Worm (Caenorhabditis elegans) whole organism, L3 larva: Measurements from ENCODE around the gene Y73F4A.1.

Experiments used
- ZK546.5 ChIP-seq: sonication (generic microtip); optimal IDR thresholded peaks from 2 replicates; lab custom pipeline; 2017; ENCODE audit warnings: missing biosample characterization, missing genetic modification characterization
- aly-2 ChIP-seq: fragments of 150-350 bp; optimal IDR thresholded peaks from 2 replicates; lab custom pipeline; 2014; ENCODE audit warnings: missing biosample characterization, missing genetic modification characterization
- ama-1 ChIP-seq: fragments of 150-350 bp; optimal IDR thresholded peaks from 2 replicates; lab custom pipeline; 2018
- ceh-16 ChIP-seq: sonication (generic microtip); optimal IDR thresholded peaks from 2 replicates; lab custom pipeline; 2017; ENCODE audit warnings: missing biosample characterization, missing genetic modification characterization
- ceh-28 ChIP-seq: fragments of 150-350 bp; optimal IDR thresholded peaks from 2 replicates; lab custom pipeline; 2014; ENCODE audit warnings: missing biosample characterization, missing genetic modification reagents, missing genetic modification characterization
- ceh-82 ChIP-seq: fragments of 150-350 bp; optimal IDR thresholded peaks from 2 replicates; lab custom pipeline; 2014; ENCODE audit warnings: missing biosample characterization, missing genetic modification characterization
- ceh-9 ChIP-seq: sonication (generic microtip); optimal IDR thresholded peaks from 2 replicates; lab custom pipeline; 2018; ENCODE audit warnings: missing biosample characterization, missing genetic modification characterization
- daf-12 ChIP-seq: fragments of 150-350 bp; optimal IDR thresholded peaks from 2 replicates; lab custom pipeline; 2014; ENCODE audit warnings: missing biosample characterization, missing genetic modification reagents, missing genetic modification characterization
- egl-27 ChIP-seq: sonication (generic microtip); optimal IDR thresholded peaks from 4 replicates; lab custom pipeline; 2017; ENCODE audit warnings: missing biosample characterization, missing genetic modification reagents, missing genetic modification characterization
- elt-1 ChIP-seq: fragments of 150-350 bp; optimal IDR thresholded peaks from 2 replicates; lab custom pipeline; 2014; ENCODE audit warnings: missing biosample characterization, missing genetic modification characterization
- elt-2 ChIP-seq: sonication (generic microtip); optimal IDR thresholded peaks from 2 replicates; lab custom pipeline; 2016; ENCODE audit warnings: missing genetic modification reagents, mild to moderate bottlenecking, missing genetic modification characterization, missing compliant biosample characterization
- elt-3 ChIP-seq, 3 experiments: fragments of 150-350 bp in 1 of 3; sonication (generic microtip) in 2 of 3; optimal IDR thresholded peaks; 2 replicates in 2 of 3; 4 replicates in 1 of 3; lab custom pipeline; 2014 to 2017; ENCODE audit warnings: missing biosample characterization in 3 of 3, missing genetic modification characterization in 3 of 3
- eor-1 ChIP-seq, 2 experiments: fragments of 150-350 bp; optimal IDR thresholded peaks; 2 replicates each; lab custom pipeline; 2014 to 2018; ENCODE audit warnings: missing biosample characterization in 2 of 2, missing genetic modification characterization in 2 of 2
- fkh-10 ChIP-seq: sonication (generic microtip); optimal IDR thresholded peaks from 2 replicates; lab custom pipeline; 2017; ENCODE audit warnings: missing biosample characterization, missing genetic modification reagents, missing genetic modification characterization
- fos-1 ChIP-seq: fragments of 150-350 bp; optimal IDR thresholded peaks from 2 replicates; lab custom pipeline; 2014; ENCODE audit warnings: missing biosample characterization, missing genetic modification characterization
- hmg-11 ChIP-seq: sonication (generic microtip); optimal IDR thresholded peaks from 2 replicates; lab custom pipeline; 2016; ENCODE audit warnings: missing genetic modification characterization, missing compliant biosample characterization
- jun-1 ChIP-seq: fragments of 150-350 bp; optimal IDR thresholded peaks from 2 replicates; lab custom pipeline; 2014; ENCODE audit warnings: missing biosample characterization, missing genetic modification reagents, missing genetic modification characterization
- lin-15B ChIP-seq: fragments of 150-350 bp; optimal IDR thresholded peaks from 2 replicates; lab custom pipeline; 2014; ENCODE audit warnings: missing biosample characterization, missing genetic modification characterization
- lin-39 ChIP-seq: fragments of 150-350 bp; optimal IDR thresholded peaks from 2 replicates; lab custom pipeline; 2018; ENCODE audit warnings: missing biosample characterization, missing genetic modification reagents, missing genetic modification characterization
- lsy-12 ChIP-seq: sonication (generic microtip); optimal IDR thresholded peaks from 2 replicates; lab custom pipeline; 2016; ENCODE audit warnings: mild to moderate bottlenecking, missing genetic modification characterization, missing compliant biosample characterization
- mdl-1 ChIP-seq: fragments of 150-350 bp; optimal IDR thresholded peaks from 2 replicates; lab custom pipeline; 2014; ENCODE audit warnings: missing biosample characterization, missing genetic modification characterization
- mml-1 ChIP-seq: fragments of 150-350 bp; sonication (generic microtip); optimal IDR thresholded peaks from 3 replicates; lab custom pipeline; 2014; ENCODE audit warnings: missing biosample characterization, missing genetic modification characterization
- nfya-1 ChIP-seq: sonication (generic microtip); optimal IDR thresholded peaks from 2 replicates; lab custom pipeline; 2017; ENCODE audit warnings: missing genetic modification characterization, mild to moderate bottlenecking, missing compliant biosample characterization, antibody characterized with exemption, moderate library complexity; ENCODE audit not compliant: insufficient read depth
- nhr-11 ChIP-seq: fragments of 150-350 bp; optimal IDR thresholded peaks from 2 replicates; lab custom pipeline; 2014; ENCODE audit warnings: missing biosample characterization, missing genetic modification characterization
- nhr-237 ChIP-seq: fragments of 150-350 bp; optimal IDR thresholded peaks from 2 replicates; lab custom pipeline; 2014; ENCODE audit warnings: missing biosample characterization, missing genetic modification characterization
- nhr-25 ChIP-seq: sonication (generic microtip); optimal IDR thresholded peaks from 2 replicates; lab custom pipeline; 2017; ENCODE audit warnings: missing biosample characterization, missing genetic modification characterization
- nhr-28 ChIP-seq: fragments of 150-350 bp; optimal IDR thresholded peaks from 2 replicates; lab custom pipeline; 2014; ENCODE audit warnings: missing biosample characterization, missing genetic modification characterization
- nhr-43 ChIP-seq: sonication (generic microtip); optimal IDR thresholded peaks from 2 replicates; lab custom pipeline; 2016; ENCODE audit warnings: mild to moderate bottlenecking, missing genetic modification characterization, missing compliant biosample characterization; ENCODE audit not compliant: poor library complexity, severe bottlenecking
- nhr-67 ChIP-seq: fragments of 150-350 bp; optimal IDR thresholded peaks from 2 replicates; lab custom pipeline; 2014; ENCODE audit warnings: missing biosample characterization, missing genetic modification characterization
- nhr-77 ChIP-seq: fragments of 150-350 bp; optimal IDR thresholded peaks from 2 replicates; lab custom pipeline; 2014; ENCODE audit warnings: missing biosample characterization, missing genetic modification characterization
- pha-4 ChIP-seq: fragments of 150-350 bp; optimal IDR thresholded peaks from 2 replicates; lab custom pipeline; 2014; ENCODE audit warnings: missing biosample characterization, missing genetic modification reagents, missing genetic modification characterization
- pqm-1 ChIP-seq: fragments of 150-350 bp; optimal IDR thresholded peaks from 2 replicates; lab custom pipeline; 2017; ENCODE audit warnings: missing biosample characterization, missing genetic modification characterization, inconsistent platforms
- sea-2 ChIP-seq: fragments of 150-350 bp; sonication (generic microtip); optimal IDR thresholded peaks from 4 replicates; lab custom pipeline; 2014; ENCODE audit warnings: missing biosample characterization, missing genetic modification reagents, missing genetic modification characterization
- skn-1 ChIP-seq: fragments of 150-350 bp; optimal IDR thresholded peaks from 2 replicates; lab custom pipeline; 2014; ENCODE audit warnings: missing biosample characterization, missing genetic modification characterization
- unc-39 ChIP-seq: sonication (generic microtip); optimal IDR thresholded peaks from 4 replicates; lab custom pipeline; 2017; ENCODE audit warnings: missing biosample characterization, missing genetic modification characterization
- zag-1 ChIP-seq: fragments of 150-350 bp; optimal IDR thresholded peaks from 2 replicates; lab custom pipeline; 2014; ENCODE audit warnings: missing biosample characterization, missing genetic modification characterization
- ztf-11 ChIP-seq: fragments of 150-350 bp; optimal IDR thresholded peaks from 2 replicates; lab custom pipeline; 2014; ENCODE audit warnings: missing biosample characterization, missing genetic modification characterization

Y73F4A.1 gene

ce11 chrIV:9070188-9070587 lies 25.0 kb upstream of the Y73F4A.1 start:
- TF ChIP-seq elt-3 (tag; optimal IDR thresholded peaks at IDR 0.05; lab: Kevin White, UChicago) (no peak), nhr-77 (no peak), pha-4 (tag; lab: Kevin White, UChicago) (peak; percentile 30), mdl-1 (no peak), elt-2 (peak; percentile 82), ama-1 (no peak), pqm-1 (tag; lab: Kevin White, UChicago) (peak; percentile 84), elt-1 (tag; lab: Kevin White, UChicago) (no peak), fkh-10 (GFP tag; lab: Kevin White, UChicago) (no peak), nhr-237 (tag; lab: Kevin White, UChicago) (no peak), lin-39 (no peak), sea-2 (GFP tag; lab: Kevin White, UChicago) (no peak), nfya-1 (no peak)

DNA sequence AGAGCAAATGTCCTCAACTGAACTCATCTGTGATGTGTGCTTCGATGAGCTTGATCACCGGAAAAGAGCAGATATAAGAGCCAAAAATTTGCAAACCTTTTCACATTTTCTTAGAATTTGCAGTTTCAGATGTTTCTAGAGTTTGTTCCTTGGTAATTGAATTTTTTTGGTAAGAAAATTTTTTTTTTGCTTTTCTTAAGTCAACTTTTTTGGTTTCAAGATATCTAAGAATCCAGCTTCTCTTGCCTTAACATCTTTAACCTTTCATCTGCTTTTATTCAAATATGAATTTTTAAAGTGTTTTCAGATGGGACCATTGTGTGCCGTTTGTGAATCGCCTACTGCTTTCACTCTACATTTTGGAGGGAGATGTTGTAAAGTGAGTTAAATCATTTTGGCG lies 24.6 kb upstream of the Y73F4A.1 start, which contains the start of gene nhr-11:
nhr-11 (plus strand) TSS at position 301 of the 400 bp plus-strand sequence.
- TF ChIP-seq ama-1 (no peak), daf-12 (tag; lab: Kevin White, UChicago) (no peak), nhr-67 (no peak), lin-39 (no peak), nhr-11 (tag; lab: Kevin White, UChicago) (no peak), elt-1 (tag; lab: Kevin White, UChicago) (no peak), elt-2 (no peak), nhr-43 (no peak)

- TF ChIP-seq lin-15B (tag; lab: Kevin White, UChicago): peak; percentile 9
- TF ChIP-seq pha-4 (tag; lab: Kevin White, UChicago): no peak
- no peak for TF ChIP-seq ceh-16 (tag; lab: Kevin White, UChicago)
- no peak for TF ChIP-seq aly-2
- TF ChIP-seq fkh-10 (GFP tag; lab: Kevin White, UChicago): peak; percentile 58
- no peak for TF ChIP-seq nhr-25 (tag; lab: Kevin White, UChicago)
- TF ChIP-seq nfya-1: peak; percentile 28
- no peak for TF ChIP-seq elt-3 (tag; optimal IDR thresholded peaks at IDR 0.05; lab: Kevin White, UChicago)
- no peak for TF ChIP-seq nhr-43
- TF ChIP-seq elt-1 (tag; lab: Kevin White, UChicago): no peak
- no peak for TF ChIP-seq daf-12 (tag; lab: Kevin White, UChicago)
- TF ChIP-seq ceh-82 (tag; lab: Kevin White, UChicago): no peak
- no peak for TF ChIP-seq ceh-9
- no peak for TF ChIP-seq nhr-28 (tag; lab: Kevin White, UChicago)
- TF ChIP-seq ztf-11 (tag; lab: Kevin White, UChicago): no peak
- no peak for TF ChIP-seq zag-1
- TF ChIP-seq egl-27: no peak
- no peak for TF ChIP-seq sea-2 (GFP tag; lab: Kevin White, UChicago)
- no peak for TF ChIP-seq nhr-67
- no peak for TF ChIP-seq mml-1 (tag; lab: Kevin White, UChicago)
- no peak for TF ChIP-seq ama-1
- no peak for TF ChIP-seq unc-39 (tag; lab: Kevin White, UChicago)
- no peak for TF ChIP-seq lsy-12 (tag; lab: Kevin White, UChicago)
- TF ChIP-seq pqm-1 (tag; lab: Kevin White, UChicago): no peak
Measured at ce11 chrIV:9063518-9063917, 18.4 kb upstream of the Y73F4A.1 start.

ce11 chrIV:9053403-9053802 lies 8.3 kb upstream of the Y73F4A.1 start:
- TF ChIP-seq fkh-10 (GFP tag; lab: Kevin White, UChicago): peak; percentile 11
- TF ChIP-seq jun-1 (tag; lab: Kevin White, UChicago): no peak
- TF ChIP-seq, all 47 proteins: peak for 1

DNA sequence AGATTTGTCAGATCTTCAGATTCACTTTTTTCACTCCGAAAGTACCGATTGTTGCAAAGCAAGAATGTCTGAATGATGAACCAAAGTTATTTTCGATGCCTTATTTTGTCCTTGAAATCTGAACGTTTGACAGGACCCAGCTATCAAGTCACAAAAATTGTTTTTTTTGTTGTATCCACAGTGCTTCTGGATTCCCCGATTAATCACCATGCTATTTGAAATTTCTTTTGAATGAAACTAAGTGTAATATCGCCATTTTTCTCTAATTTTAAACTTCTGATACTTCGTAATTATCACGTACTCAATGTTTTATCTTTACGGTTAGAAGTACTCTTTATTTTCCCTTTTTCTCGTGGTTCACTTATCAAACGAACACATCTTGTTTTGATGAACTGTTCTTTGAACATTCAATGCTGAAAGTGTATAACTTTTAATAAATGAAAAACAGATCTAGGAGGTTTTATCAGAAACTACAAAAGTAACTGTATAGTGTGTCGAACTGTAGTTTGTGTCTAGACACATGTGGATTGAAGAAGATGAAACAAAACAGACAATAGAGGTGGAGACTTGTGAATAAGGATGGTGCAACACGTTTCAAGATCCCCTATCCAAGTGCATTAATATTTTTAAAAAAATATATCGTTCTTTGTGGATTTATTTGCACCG lies 6.5 kb upstream of the Y73F4A.1 start:
- TF ChIP-seq elt-1 (tag; lab: Kevin White, UChicago) (no peak), pqm-1 (tag; lab: Kevin White, UChicago) (peak; percentile 9), lin-39 (no peak), hmg-11 (tag; lab: Kevin White, UChicago) (no peak), nhr-43 (peak; percentile 8)

ce11 chrIV:9051036-9051435 lies 5.9 kb upstream of the Y73F4A.1 start:
- TF ChIP-seq nhr-237 (tag; lab: Kevin White, UChicago): no peak
- TF ChIP-seq lsy-12 (tag; lab: Kevin White, UChicago): no peak
- TF ChIP-seq ceh-28: no peak
- no peak for TF ChIP-seq skn-1 (tag; lab: Kevin White, UChicago)
- TF ChIP-seq jun-1 (tag; lab: Kevin White, UChicago): no peak
- no peak for TF ChIP-seq nhr-43
- TF ChIP-seq nhr-28 (tag; lab: Kevin White, UChicago): no peak
- TF ChIP-seq ceh-16 (tag; lab: Kevin White, UChicago): no peak
- no peak for TF ChIP-seq ZK546.5 (tag; lab: Kevin White, UChicago)
- no peak for TF ChIP-seq fos-1 (tag; lab: Kevin White, UChicago)
- no peak for TF ChIP-seq nhr-77
- no peak for TF ChIP-seq ama-1
- TF ChIP-seq daf-12 (tag; lab: Kevin White, UChicago): no peak
- no peak for TF ChIP-seq ceh-82 (tag; lab: Kevin White, UChicago)
- no peak for TF ChIP-seq lin-39
- TF ChIP-seq eor-1 (tag; optimal IDR thresholded peaks at IDR 0.05; lab: Kevin White, UChicago): no peak
- no peak for TF ChIP-seq hmg-11 (tag; lab: Kevin White, UChicago)
- no peak for TF ChIP-seq fkh-10 (GFP tag; lab: Kevin White, UChicago)
- no peak for TF ChIP-seq zag-1
